Fruit fly (Drosophila melanogaster) whole organism, embryonic: ENCODE measurements around the gene RSG7.

Source experiments
- ATbp ChIP-seq: fragments of 200-800 bp; sonication (Bioruptor generic); optimal IDR thresholded peaks from 2 replicates; lab custom pipeline; 2017; ENCODE audit warnings: missing biosample characterization, mild to moderate bottlenecking, missing genetic modification characterization, missing genetic modification reagents
- Atf6 ChIP-seq: fragments of 200-800 bp; sonication (Bioruptor generic); IDR thresholded peaks from 2 replicates; pipeline ENCODE4 v1.3.6; 2022; ENCODE audit warnings: missing biosample characterization, missing genetic modification characterization
- CG10431 ChIP-seq: fragments of 200-800 bp; sonication (Bioruptor generic); optimal IDR thresholded peaks from 3 replicates; lab custom pipeline; 2018; ENCODE audit warnings: missing biosample characterization, mild to moderate bottlenecking, missing genetic modification characterization
- CG14441 ChIP-seq: fragments of 200-800 bp; sonication (Bioruptor generic); IDR thresholded peaks from 2 replicates; pipeline ENCODE4 v1.3.6; 2022; ENCODE audit warnings: missing biosample characterization, missing genetic modification characterization
- CG15514 ChIP-seq: fragments of 200-800 bp; sonication (Bioruptor generic); optimal IDR thresholded peaks from 3 replicates; lab custom pipeline; 2017; ENCODE audit warnings: missing biosample characterization, missing genetic modification characterization, mild to moderate bottlenecking, moderate library complexity, missing genetic modification reagents
- CG1602 ChIP-seq: fragments of 200-800 bp; sonication (Bioruptor generic); optimal IDR thresholded peaks from 3 replicates; lab custom pipeline; 2016; ENCODE audit warnings: missing biosample characterization, missing genetic modification characterization
- CG16863 ChIP-seq: fragments of 200-800 bp; sonication (Bioruptor generic); optimal IDR thresholded peaks from 3 replicates; lab custom pipeline; 2016; ENCODE audit warnings: missing biosample characterization, missing genetic modification characterization
- CG17328 ChIP-seq: fragments of 200-800 bp; sonication (Bioruptor generic); IDR thresholded peaks from 2 replicates; pipeline ENCODE4 v1.3.6; 2022; ENCODE audit warnings: missing biosample characterization, missing genetic modification characterization
- CG17612 ChIP-seq: fragments of 200-800 bp; sonication (Bioruptor generic); IDR thresholded peaks from 2 replicates; pipeline ENCODE4 v1.3.6; 2022; ENCODE audit warnings: missing biosample characterization, missing genetic modification characterization
- CG18476 ChIP-seq: fragments of 200-800 bp; sonication (Bioruptor generic); optimal IDR thresholded peaks from 2 replicates; lab custom pipeline; 2016; ENCODE audit warnings: missing biosample characterization, mild to moderate bottlenecking, missing genetic modification characterization
- CG2120 ChIP-seq: fragments of 200-800 bp; sonication (Bioruptor generic); optimal IDR thresholded peaks from 3 replicates; lab custom pipeline; 2016; ENCODE audit warnings: missing biosample characterization, missing genetic modification characterization
- CG2678 ChIP-seq: fragments of 200-800 bp; sonication (Bioruptor generic); optimal IDR thresholded peaks from 3 replicates; lab custom pipeline; 2019; ENCODE audit warnings: missing biosample characterization, mild to moderate bottlenecking, missing genetic modification characterization, moderate library complexity
- CG6654 ChIP-seq: fragments of 200-800 bp; sonication (Bioruptor generic); optimal IDR thresholded peaks from 2 replicates; lab custom pipeline; 2017; ENCODE audit warnings: missing biosample characterization, mild to moderate bottlenecking, missing genetic modification characterization
- CG6791 ChIP-seq: fragments of 200-800 bp; sonication (Bioruptor generic); IDR thresholded peaks from 3 replicates; pipeline ENCODE4 v1.3.6; 2022; ENCODE audit warnings: missing biosample characterization, missing genetic modification characterization; ENCODE audit not compliant: partially characterized antibody
- CG7556 ChIP-seq: fragments of 200-800 bp; sonication (Bioruptor generic); optimal IDR thresholded peaks from 2 replicates; lab custom pipeline; 2017; ENCODE audit warnings: missing biosample characterization, mild to moderate bottlenecking, missing genetic modification characterization
- CG9727 ChIP-seq: fragments of 200-800 bp; sonication (Bioruptor generic); optimal IDR thresholded peaks from 3 replicates; lab custom pipeline; 2017; ENCODE audit warnings: missing biosample characterization, mild to moderate bottlenecking, missing genetic modification characterization
- CoRest ChIP-seq: fragments of 200-800 bp; sonication (Bioruptor generic); optimal IDR thresholded peaks from 3 replicates; lab custom pipeline; 2018; ENCODE audit warnings: missing biosample characterization, mild to moderate bottlenecking, missing genetic modification characterization, moderate library complexity
- ERR ChIP-seq: fragments of 200-800 bp; sonication (Bioruptor generic); optimal IDR thresholded peaks from 2 replicates; lab custom pipeline; 2016; ENCODE audit warnings: missing biosample characterization, missing genetic modification characterization
- Ets97D ChIP-seq: fragments of 200-800 bp; sonication (Bioruptor generic); optimal IDR thresholded peaks from 3 replicates; lab custom pipeline; 2016; ENCODE audit warnings: missing biosample characterization, missing genetic modification characterization
- Hr51 ChIP-seq, 2 experiments: fragments of 200-800 bp; sonication (Bioruptor generic); optimal IDR thresholded peaks; 2 replicates in 1 of 2; 3 replicates in 1 of 2; lab custom pipeline; 2016 to 2018; ENCODE audit warnings: missing biosample characterization in 2 of 2, missing genetic modification characterization in 2 of 2, mild to moderate bottlenecking in 1 of 2, moderate library complexity in 1 of 2
- Hr78 ChIP-seq, 2 experiments: fragments of 200-800 bp in 1 of 2; fragments of >200 bp in 1 of 2; sonication (Bioruptor generic) in 1 of 2; optimal IDR thresholded peaks; 2 replicates each; lab custom pipeline; 2017 to 2019; ENCODE audit warnings: missing biosample characterization in 2 of 2, missing genetic modification characterization in 2 of 2, mild to moderate bottlenecking in 1 of 2, moderate library complexity in 1 of 2
- Kr ChIP-seq: fragments of 200-800 bp; sonication (Bioruptor generic); optimal IDR thresholded peaks from 2 replicates; lab custom pipeline; 2017; ENCODE audit warnings: missing biosample characterization, mild to moderate bottlenecking, missing genetic modification characterization
- PHDP ChIP-seq: fragments of 200-800 bp; sonication (Bioruptor generic); optimal IDR thresholded peaks from 3 replicates; lab custom pipeline; 2018; ENCODE audit warnings: missing biosample characterization, mild to moderate bottlenecking, missing genetic modification characterization, moderate library complexity
- Rx ChIP-seq: fragments of 200-800 bp; sonication (Bioruptor generic); IDR thresholded peaks from 2 replicates; pipeline ENCODE4 v1.3.6; 2022; ENCODE audit warnings: missing biosample characterization, missing genetic modification characterization
- Xbp1 ChIP-seq: fragments of 200-800 bp; sonication (Bioruptor generic); optimal IDR thresholded peaks from 3 replicates; lab custom pipeline; 2016; ENCODE audit warnings: missing biosample characterization, mild to moderate bottlenecking, missing genetic modification characterization
- Xrp1 ChIP-seq: fragments of 200-800 bp; sonication (Bioruptor generic); IDR thresholded peaks from 2 replicates; pipeline ENCODE4 v1.3.6; 2022; ENCODE audit warnings: missing biosample characterization, missing genetic modification characterization
- al ChIP-seq: fragments of 200-800 bp; sonication (Bioruptor generic); IDR thresholded peaks from 2 replicates; pipeline ENCODE4 v1.3.6; 2022; ENCODE audit warnings: missing biosample characterization, missing genetic modification characterization
- az2 ChIP-seq: fragments of 200-800 bp; sonication (Bioruptor generic); optimal IDR thresholded peaks from 3 replicates; lab custom pipeline; 2016; ENCODE audit warnings: missing biosample characterization, missing genetic modification characterization
- cg ChIP-seq: fragments of 200-800 bp; sonication (Bioruptor generic); optimal IDR thresholded peaks from 3 replicates; lab custom pipeline; 2019; ENCODE audit warnings: missing biosample characterization, mild to moderate bottlenecking, missing genetic modification characterization, moderate library complexity
- dysf ChIP-seq: fragments of 200-800 bp; sonication (Bioruptor generic); IDR thresholded peaks from 3 replicates; pipeline ENCODE4 v1.3.6; 2022; ENCODE audit warnings: missing biosample characterization, missing genetic modification characterization
- en ChIP-seq: fragments of 200-800 bp; sonication (Bioruptor generic); optimal IDR thresholded peaks from 2 replicates; lab custom pipeline; 2016; ENCODE audit warnings: missing biosample characterization, missing genetic modification characterization
- fd64A ChIP-seq: fragments of 200-800 bp; sonication (Bioruptor generic); optimal IDR thresholded peaks from 3 replicates; lab custom pipeline; 2018; ENCODE audit warnings: missing biosample characterization, mild to moderate bottlenecking, missing genetic modification characterization
- gce ChIP-seq: fragments of 200-800 bp; sonication (Bioruptor generic); IDR thresholded peaks from 3 replicates; pipeline ENCODE4 v1.3.6; 2022; ENCODE audit warnings: missing biosample characterization, missing genetic modification characterization
- gcm2 ChIP-seq: fragments of 200-800 bp; sonication (Bioruptor generic); optimal IDR thresholded peaks from 2 replicates; lab custom pipeline; 2016; ENCODE audit warnings: missing biosample characterization, missing genetic modification characterization
- gem ChIP-seq: fragments of 200-800 bp; sonication (Bioruptor generic); optimal IDR thresholded peaks from 2 replicates; lab custom pipeline; 2019; ENCODE audit warnings: missing biosample characterization, mild to moderate bottlenecking, missing genetic modification characterization, moderate library complexity
- gfzf ChIP-seq: fragments of 200-800 bp; sonication (Bioruptor generic); optimal IDR thresholded peaks from 2 replicates; lab custom pipeline; 2016; ENCODE audit warnings: missing biosample characterization, mild to moderate bottlenecking, missing genetic modification characterization, moderate library complexity
- her ChIP-seq: fragments of 200-800 bp; sonication (Bioruptor generic); optimal IDR thresholded peaks from 2 replicates; lab custom pipeline; 2016; ENCODE audit warnings: missing biosample characterization, missing genetic modification characterization
- insv ChIP-seq, 2 experiments: fragments of 200-800 bp; sonication (Bioruptor generic); optimal IDR thresholded peaks; 3 replicates each; lab custom pipeline; 2016 to 2018; ENCODE audit warnings: missing biosample characterization in 2 of 2, missing genetic modification characterization in 2 of 2
- kay ChIP-seq: fragments of 200-800 bp; sonication (Bioruptor generic); optimal IDR thresholded peaks from 2 replicates; lab custom pipeline; 2016; ENCODE audit warnings: missing biosample characterization, missing genetic modification characterization
- nerfin-1 ChIP-seq: fragments of 200-800 bp; sonication (Bioruptor generic); optimal IDR thresholded peaks from 3 replicates; lab custom pipeline; 2019; ENCODE audit warnings: missing biosample characterization, mild to moderate bottlenecking, missing genetic modification characterization, moderate library complexity
- nom ChIP-seq: fragments of 200-800 bp; sonication (Bioruptor generic); optimal IDR thresholded peaks from 2 replicates; lab custom pipeline; 2017; ENCODE audit warnings: missing biosample characterization, missing genetic modification characterization, mild to moderate bottlenecking, moderate library complexity, missing genetic modification reagents
- peb ChIP-seq: fragments of 200-800 bp; sonication (Bioruptor generic); IDR thresholded peaks from 2 replicates; pipeline ENCODE4 v1.3.6; 2022; ENCODE audit warnings: missing biosample characterization, missing genetic modification characterization
- ro ChIP-seq: fragments of 200-800 bp; sonication (Bioruptor generic); IDR thresholded peaks from 2 replicates; pipeline ENCODE4 v1.3.6; 2022; ENCODE audit warnings: missing biosample characterization, missing genetic modification characterization
- row ChIP-seq: fragments of 200-800 bp; sonication (Bioruptor generic); IDR thresholded peaks from 3 replicates; pipeline ENCODE4 v1.3.6; 2022; ENCODE audit warnings: missing biosample characterization, missing genetic modification characterization
- sens-2 ChIP-seq: fragments of 200-800 bp; sonication (Bioruptor generic); IDR thresholded peaks from 2 replicates; pipeline ENCODE4 v1.3.6; 2022; ENCODE audit warnings: missing biosample characterization, missing genetic modification characterization
- ssp ChIP-seq: fragments of 200-800 bp; sonication (Bioruptor generic); IDR thresholded peaks from 2 replicates; pipeline ENCODE4 v1.3.6; 2022; ENCODE audit warnings: missing biosample characterization, missing genetic modification characterization
- sug ChIP-seq: fragments of 200-800 bp; optimal IDR thresholded peaks from 2 replicates; lab custom pipeline; 2019; ENCODE audit warnings: missing biosample characterization, mild to moderate bottlenecking, missing genetic modification characterization, moderate library complexity
- tio ChIP-seq: fragments of 200-800 bp; sonication (Bioruptor generic); optimal IDR thresholded peaks from 2 replicates; lab custom pipeline; 2017; ENCODE audit warnings: missing biosample characterization, missing genetic modification characterization, inconsistent platforms
- trh ChIP-seq: fragments of 200-800 bp; sonication (Bioruptor generic); optimal IDR thresholded peaks from 2 replicates; lab custom pipeline; 2016; ENCODE audit warnings: missing biosample characterization, missing genetic modification characterization
- tx ChIP-seq: fragments of 200-800 bp; sonication (Bioruptor generic); optimal IDR thresholded peaks from 2 replicates; lab custom pipeline; 2016; ENCODE audit warnings: missing biosample characterization, missing genetic modification characterization
- wek ChIP-seq: fragments of 200-800 bp; sonication (Bioruptor generic); optimal IDR thresholded peaks from 3 replicates; lab custom pipeline; 2018; ENCODE audit warnings: missing biosample characterization, mild to moderate bottlenecking, missing genetic modification characterization, moderate library complexity

RSG7 gene

dm6 chrX:16829439-16830028, 14.7 kb downstream of the RSG7 start (continued):
- TF ChIP-seq Hr51 (GFP tag; optimal IDR thresholded peaks at IDR 0.05; lab: Kevin White, UChicago) (peak in 1 of 2 experiments; percentile 46), CG10431 (GFP tag; lab: Kevin White, UChicago) (no peak), tx (GFP tag; lab: Kevin White, UChicago) (no peak), en (no peak), CG1602 (GFP tag; lab: Kevin White, UChicago) (no peak), trh (no peak), Hr78 (GFP tag; optimal IDR thresholded peaks at IDR 0.05; lab: Kevin White, UChicago) (no peak), CoRest (peak; percentile 2), tio (GFP tag; lab: Kevin White, UChicago) (no peak), Atf6 (GFP tag; lab: Robert Waterston, UW) (peak; percentile 25; the same call in 1 of the 2 replicates), Kr (no peak), CG2120 (peak; percentile 35), Ets97D (GFP tag; lab: Kevin White, UChicago) (no peak), CG2678 (tag; lab: Kevin White, UChicago) (peak; percentile 44), fd64A (GFP tag; lab: Kevin White, UChicago) (no peak), row (GFP tag; lab: Robert Waterston, UW) (peak; percentile 31; the same call in 1 of the 3 replicates), ssp (no peak), Xrp1 (GFP tag; lab: Robert Waterston, UW) (peak; percentile 17; the same call in 1 of the 2 replicates), ro (GFP tag; lab: Robert Waterston, UW) (no peak), az2 (no peak), sens-2 (GFP tag; lab: Robert Waterston, UW) (no peak), insv (GFP tag; optimal IDR thresholded peaks at IDR 0.05; lab: Kevin White, UChicago) (no peak), gem (peak; percentile 39), CG17612 (GFP tag; lab: Robert Waterston, UW) (no peak)

- TF ChIP-seq al (GFP tag; lab: Robert Waterston, UW), result no peak
- TF ChIP-seq Rx (GFP tag; lab: Robert Waterston, UW), result peak; percentile 36; the same call in 1 of the 2 replicates
- TF ChIP-seq gce (GFP tag; lab: Robert Waterston, UW), result no peak
- no peak for TF ChIP-seq gfzf
- TF ChIP-seq CG6791, result no peak
- TF ChIP-seq CG7556 (GFP tag; lab: Kevin White, UChicago), result peak; percentile 45
- TF ChIP-seq Xbp1, result peak; percentile 46
- peak; percentile 61 for TF ChIP-seq ATbp (GFP tag; lab: Kevin White, UChicago)
- TF ChIP-seq PHDP (tag; lab: Kevin White, UChicago), result peak; percentile 66
- TF ChIP-seq CG16863 (GFP tag; lab: Kevin White, UChicago), result no peak
- peak; percentile 70 for TF ChIP-seq dysf (GFP tag; lab: Robert Waterston, UW)
- no peak for TF ChIP-seq CG6654 (GFP tag; lab: Kevin White, UChicago)
- no peak for TF ChIP-seq sug (tag; lab: Kevin White, UChicago)
- peak; percentile 76 for TF ChIP-seq CG14441 (GFP tag; lab: Robert Waterston, UW)
- TF ChIP-seq CG18476 (GFP tag; lab: Kevin White, UChicago), result no peak
- no peak for TF ChIP-seq cg (GFP tag; lab: Kevin White, UChicago)
- no peak for TF ChIP-seq wek (GFP tag; lab: Kevin White, UChicago)
- TF ChIP-seq nom (GFP tag; lab: Kevin White, UChicago), result peak; percentile 34
- TF ChIP-seq Hr78 (GFP tag; optimal IDR thresholded peaks at IDR 0.05; lab: Kevin White, UChicago), result no peak
- TF ChIP-seq kay (GFP tag; lab: Kevin White, UChicago), result peak; percentile 4
- peak; percentile 39; the same call in 1 of the 2 replicates for TF ChIP-seq CG17328 (GFP tag; lab: Robert Waterston, UW)
- no peak for TF ChIP-seq gcm2
- peak; percentile 37; the same call in 1 of the 2 replicates for TF ChIP-seq peb (GFP tag; lab: Robert Waterston, UW)
- TF ChIP-seq her (GFP tag; lab: Kevin White, UChicago), result no peak
- TF ChIP-seq nerfin-1, result peak; percentile 1
- TF ChIP-seq ERR (GFP tag; lab: Kevin White, UChicago), result no peak
- no peak for TF ChIP-seq CG9727 (GFP tag; lab: Kevin White, UChicago)
- TF ChIP-seq CG15514 (GFP tag; lab: Kevin White, UChicago), result peak; percentile 22
These were observed 22.2 kb downstream of the RSG7 start for dm6 chrX:16822080-16822479.
